Fruit fly (Drosophila melanogaster) whole organism, prepupa: Measurements from ENCODE around the gene Cf2.

Experiments used
- CG10669 ChIP-seq: fragments of 200-800 bp; sonication (Bioruptor generic); optimal IDR thresholded peaks from 3 replicates; lab custom pipeline; 2018; ENCODE audit warnings: missing biosample characterization, mild to moderate bottlenecking, missing genetic modification characterization, moderate library complexity
- CG11294 ChIP-seq: fragments of 200-800 bp; sonication (Bioruptor generic); IDR thresholded peaks from 2 replicates; pipeline ENCODE4 v1.3.6; 2022; ENCODE audit warnings: missing biosample characterization, missing genetic modification characterization
- CG11762 ChIP-seq: fragments of 200-800 bp; sonication (Bioruptor generic); optimal IDR thresholded peaks from 3 replicates; lab custom pipeline; 2016; ENCODE audit warnings: missing biosample characterization, missing genetic modification characterization; ENCODE audit not compliant: insufficient read depth
- CG11902 ChIP-seq: fragments of 200-800 bp; sonication (Bioruptor generic); optimal IDR thresholded peaks from 3 replicates; lab custom pipeline; 2016; ENCODE audit warnings: missing biosample characterization, missing genetic modification characterization
- CG15336 ChIP-seq: fragments of 200-800 bp; sonication (Bioruptor generic); IDR thresholded peaks from 2 replicates; pipeline ENCODE4 v1.3.6; 2022; ENCODE audit warnings: missing biosample characterization, missing genetic modification characterization
- CG3032 ChIP-seq: fragments of 200-800 bp; optimal IDR thresholded peaks from 2 replicates; lab custom pipeline; 2019; ENCODE audit warnings: missing biosample characterization, mild to moderate bottlenecking, missing genetic modification characterization, moderate library complexity
- CG31627 ChIP-seq: fragments of 200-800 bp; sonication (Bioruptor generic); optimal IDR thresholded peaks from 3 replicates; lab custom pipeline; 2016; ENCODE audit warnings: missing biosample characterization, missing genetic modification characterization
- CG34406 ChIP-seq: fragments of 200-800 bp; sonication (Bioruptor generic); optimal IDR thresholded peaks from 3 replicates; lab custom pipeline; 2016; ENCODE audit warnings: missing biosample characterization, missing genetic modification characterization
- CG6163 ChIP-seq: fragments of 200-800 bp; sonication (Bioruptor generic); IDR thresholded peaks from 3 replicates; pipeline ENCODE4 v1.3.6; 2022; ENCODE audit warnings: missing biosample characterization, missing genetic modification characterization
- CG6276 ChIP-seq: fragments of 200-800 bp; sonication (Bioruptor generic); optimal IDR thresholded peaks from 2 replicates; lab custom pipeline; 2017; ENCODE audit warnings: missing biosample characterization, mild to moderate bottlenecking, missing genetic modification characterization
- CG6792 ChIP-seq: fragments of 200-800 bp; sonication (Bioruptor generic); optimal IDR thresholded peaks from 3 replicates; lab custom pipeline; 2016; ENCODE audit warnings: missing biosample characterization, missing genetic modification characterization
- CG6808 ChIP-seq: fragments of 200-800 bp; sonication (Bioruptor generic); optimal IDR thresholded peaks from 3 replicates; lab custom pipeline; 2017; ENCODE audit warnings: missing biosample characterization, missing genetic modification characterization, mild to moderate bottlenecking, moderate library complexity, missing genetic modification reagents
- CG7368 ChIP-seq: fragments of 200-800 bp; sonication (Bioruptor generic); optimal IDR thresholded peaks from 3 replicates; lab custom pipeline; 2016; ENCODE audit warnings: missing biosample characterization, missing genetic modification characterization
- CG8119 ChIP-seq: fragments of 200-800 bp; sonication (Bioruptor generic); IDR thresholded peaks from 3 replicates; pipeline ENCODE4 v1.3.6; 2022; ENCODE audit warnings: missing biosample characterization, missing genetic modification characterization
- CG8319 ChIP-seq: fragments of 200-800 bp; sonication (Bioruptor generic); optimal IDR thresholded peaks from 3 replicates; lab custom pipeline; 2016; ENCODE audit warnings: missing biosample characterization, missing genetic modification characterization
- CG8632 ChIP-seq: fragments of 200-800 bp; sonication (Bioruptor generic); optimal IDR thresholded peaks from 3 replicates; lab custom pipeline; 2016; ENCODE audit warnings: missing biosample characterization, missing genetic modification characterization
- CG9139 ChIP-seq: fragments of 200-800 bp; sonication (Bioruptor generic); optimal IDR thresholded peaks from 3 replicates; lab custom pipeline; 2017; ENCODE audit warnings: missing biosample characterization, mild to moderate bottlenecking, missing genetic modification characterization
- Eip75B ChIP-seq: fragments of 200-800 bp; sonication (Bioruptor generic); optimal IDR thresholded peaks from 3 replicates; lab custom pipeline; 2016; ENCODE audit warnings: missing biosample characterization, missing genetic modification characterization
- Ets96B ChIP-seq: fragments of 200-800 bp; optimal IDR thresholded peaks from 2 replicates; lab custom pipeline; 2019; ENCODE audit warnings: missing biosample characterization, mild to moderate bottlenecking, missing genetic modification characterization, moderate library complexity
- Gug ChIP-seq: fragments of 200-800 bp; sonication (Bioruptor generic); IDR thresholded peaks from 2 replicates; pipeline ENCODE4 v1.3.6; 2022; ENCODE audit warnings: missing biosample characterization, missing genetic modification characterization
- Hr38 ChIP-seq: sonication (Bioruptor generic); optimal IDR thresholded peaks from 2 replicates; lab custom pipeline; 2016; ENCODE audit warnings: missing biosample characterization, missing genetic modification characterization
- Hr39 ChIP-seq: fragments of 200-800 bp; sonication (Bioruptor generic); optimal IDR thresholded peaks from 2 replicates; lab custom pipeline; 2016; ENCODE audit warnings: missing biosample characterization, missing genetic modification characterization
- Met ChIP-seq: fragments of 200-800 bp; sonication (Bioruptor generic); optimal IDR thresholded peaks from 3 replicates; lab custom pipeline; 2016; ENCODE audit warnings: missing biosample characterization, missing genetic modification characterization
- Smox ChIP-seq: fragments of 200-800 bp; sonication (Bioruptor generic); optimal IDR thresholded peaks from 3 replicates; lab custom pipeline; 2016; ENCODE audit warnings: missing biosample characterization, missing genetic modification characterization
- Sox102F ChIP-seq: fragments of 200-800 bp; sonication (Bioruptor generic); optimal IDR thresholded peaks from 2 replicates; lab custom pipeline; 2016; ENCODE audit warnings: missing biosample characterization, mild to moderate bottlenecking, missing genetic modification characterization
- Sox14 ChIP-seq: fragments of 200-800 bp; sonication (Bioruptor generic); optimal IDR thresholded peaks from 3 replicates; lab custom pipeline; 2016; ENCODE audit warnings: missing biosample characterization, missing genetic modification characterization
- Sox15 ChIP-seq: fragments of 200-800 bp; sonication (Bioruptor generic); optimal IDR thresholded peaks from 3 replicates; lab custom pipeline; 2016; ENCODE audit warnings: missing biosample characterization, missing genetic modification characterization
- achi ChIP-seq: fragments of 200-800 bp; sonication (Bioruptor generic); optimal IDR thresholded peaks from 3 replicates; lab custom pipeline; 2016; ENCODE audit warnings: missing biosample characterization, missing genetic modification characterization
- cyc ChIP-seq: fragments of 200-800 bp; sonication (Bioruptor generic); optimal IDR thresholded peaks from 3 replicates; lab custom pipeline; 2016; ENCODE audit warnings: missing biosample characterization, missing genetic modification characterization
- eg ChIP-seq: fragments of 200-800 bp; sonication (Bioruptor generic); IDR thresholded peaks from 3 replicates; pipeline ENCODE4 v1.3.6; 2022; ENCODE audit warnings: missing biosample characterization, missing genetic modification characterization
- esn ChIP-seq: fragments of 200-800 bp; sonication (Bioruptor generic); optimal IDR thresholded peaks from 2 replicates; lab custom pipeline; 2016; ENCODE audit warnings: missing biosample characterization, mild to moderate bottlenecking, missing genetic modification characterization, moderate library complexity
- fkh ChIP-seq: fragments of 200-800 bp; sonication (Bioruptor generic); optimal IDR thresholded peaks from 3 replicates; lab custom pipeline; 2017; ENCODE audit warnings: missing biosample characterization, mild to moderate bottlenecking, missing genetic modification characterization, moderate library complexity
- lz ChIP-seq: fragments of 200-800 bp; sonication (Bioruptor generic); optimal IDR thresholded peaks from 3 replicates; lab custom pipeline; 2016; ENCODE audit warnings: missing biosample characterization, missing genetic modification characterization
- net ChIP-seq: fragments of 200-800 bp; sonication (Bioruptor generic); optimal IDR thresholded peaks from 3 replicates; lab custom pipeline; 2016; ENCODE audit warnings: missing biosample characterization, missing genetic modification characterization
- salr ChIP-seq, 2 experiments: fragments of 200-800 bp; sonication (Bioruptor generic); optimal IDR thresholded peaks; 3 replicates each; lab custom pipeline; 2016 to 2018; ENCODE audit warnings: missing biosample characterization in 2 of 2, missing genetic modification characterization in 2 of 2, mild to moderate bottlenecking in 1 of 2
- spab ChIP-seq: fragments of 200-800 bp; sonication (Bioruptor generic); optimal IDR thresholded peaks from 2 replicates; lab custom pipeline; 2017; ENCODE audit warnings: missing biosample characterization, mild to moderate bottlenecking, missing genetic modification characterization, missing genetic modification reagents
- ss ChIP-seq, 2 experiments: fragments of 200-800 bp; sonication (Bioruptor generic); optimal IDR thresholded peaks; 2 replicates in 1 of 2; 3 replicates in 1 of 2; lab custom pipeline; 2017 to 2018; ENCODE audit warnings: mild to moderate bottlenecking in 2 of 2, missing biosample characterization in 2 of 2, missing genetic modification characterization in 2 of 2, moderate library complexity in 1 of 2
- svp ChIP-seq: fragments of 200-800 bp; sonication (Bioruptor generic); peaks from one replicate; lab custom pipeline; 2016; ENCODE audit warnings: missing biosample characterization, missing genetic modification characterization
- vri ChIP-seq: fragments of 200-800 bp; sonication (Bioruptor generic); optimal IDR thresholded peaks from 3 replicates; lab custom pipeline; 2016; ENCODE audit warnings: missing biosample characterization, mild to moderate bottlenecking, missing genetic modification characterization

Gene Cf2

DNA sequence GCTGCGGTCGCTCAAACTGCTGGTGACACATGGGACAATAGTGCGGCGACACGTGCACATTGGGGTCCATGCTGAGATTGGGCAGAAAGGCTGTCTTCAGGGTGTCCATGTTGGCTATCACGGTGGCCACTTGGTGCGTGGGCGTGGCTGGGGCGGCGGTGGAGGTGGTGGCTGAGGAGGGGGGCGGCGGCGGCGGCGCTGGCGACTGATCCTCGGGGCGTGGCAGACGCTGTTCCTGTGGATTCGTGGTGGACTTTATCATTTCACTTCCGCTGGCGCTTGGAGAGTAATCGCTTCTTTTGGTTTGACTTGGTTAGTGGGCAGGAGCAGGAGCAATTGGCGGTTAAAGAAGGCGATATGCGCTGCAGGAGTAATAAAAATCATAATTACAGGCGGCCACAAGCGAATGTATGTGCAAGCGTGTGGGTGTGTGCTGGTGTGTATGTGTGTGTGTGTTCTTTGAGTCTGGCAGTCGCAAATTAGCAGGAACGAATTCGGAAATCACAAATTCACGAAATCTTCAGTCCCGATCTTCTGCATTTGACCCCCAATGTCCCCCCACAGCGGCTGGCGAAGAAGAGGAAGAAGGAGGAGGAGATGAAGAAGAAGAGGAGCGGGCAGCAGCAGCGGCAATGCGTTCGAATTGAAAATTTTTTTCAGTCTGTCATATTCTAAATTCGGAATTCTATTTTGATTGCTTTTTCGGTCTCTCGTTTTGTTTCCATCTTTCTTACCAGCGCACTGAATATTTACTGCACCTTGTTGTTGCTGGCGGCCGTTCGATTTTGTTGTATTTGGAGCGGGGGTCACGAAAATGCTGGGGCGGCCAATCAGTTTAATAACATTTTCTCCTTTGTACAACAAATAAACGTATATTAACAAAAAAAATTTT lies 530 bp downstream of the Cf2 start:
- no peak for TF ChIP-seq net (GFP tag; lab: Kevin White, UChicago)
- no peak for TF ChIP-seq CG11902 (GFP tag; lab: Kevin White, UChicago)
- no peak for TF ChIP-seq CG6276
- TF ChIP-seq CG8119 (GFP tag; lab: Robert Waterston, UW): no peak
- TF ChIP-seq CG6163 (GFP tag; lab: Robert Waterston, UW): 0 out of 3 replicates have a peak, but pooled peaks have one; percentile 29
- TF ChIP-seq CG9139 (GFP tag; lab: Kevin White, UChicago): no peak
- no peak for TF ChIP-seq achi (GFP tag; lab: Kevin White, UChicago)
- TF ChIP-seq vri: no peak
- no peak for TF ChIP-seq CG11762 (GFP tag; lab: Kevin White, UChicago)
- no peak for TF ChIP-seq CG11294 (GFP tag; lab: Robert Waterston, UW)
- TF ChIP-seq Hr38 (GFP tag; lab: Kevin White, UChicago): no peak
- no peak for TF ChIP-seq Met (GFP tag; lab: Kevin White, UChicago)
- TF ChIP-seq CG8632: no peak
- TF ChIP-seq cyc (GFP tag; lab: Kevin White, UChicago): no peak
- no peak for TF ChIP-seq CG3032 (tag; lab: Kevin White, UChicago)
- no peak for TF ChIP-seq Sox15 (GFP tag; lab: Kevin White, UChicago)
- no peak for TF ChIP-seq Smox (GFP tag; lab: Kevin White, UChicago)
- no peak for TF ChIP-seq CG34406 (GFP tag; lab: Kevin White, UChicago)
- 0 out of 3 replicates have a peak, but pooled peaks have one; percentile 25 for TF ChIP-seq eg (GFP tag; lab: Robert Waterston, UW)
- TF ChIP-seq fkh (GFP tag; lab: Kevin White, UChicago): no peak
- TF ChIP-seq Sox14 (GFP tag; lab: Kevin White, UChicago): no peak
- peak; percentile 94 for TF ChIP-seq svp (GFP tag; lab: Kevin White, UChicago)
- TF ChIP-seq Hr39: no peak
- TF ChIP-seq CG10669 (GFP tag; lab: Kevin White, UChicago): no peak
- no peak for TF ChIP-seq Eip75B (GFP tag; lab: Kevin White, UChicago)
- peak in 1 of 2 experiments; percentile 26 for TF ChIP-seq salr (GFP tag; optimal IDR thresholded peaks at IDR 0.05; lab: Kevin White, UChicago)
- no peak for TF ChIP-seq Gug (GFP tag; lab: Robert Waterston, UW)
- TF ChIP-seq CG31627 (GFP tag; lab: Kevin White, UChicago): no peak

dm6 chr2L:4868383-4868782 lies 14.5 kb downstream of the Cf2 start:
- no peak for TF ChIP-seq CG7368 (GFP tag; lab: Kevin White, UChicago)
- TF ChIP-seq esn: no peak
- no peak for TF ChIP-seq CG11902 (GFP tag; lab: Kevin White, UChicago)
- no peak for TF ChIP-seq CG6792 (GFP tag; lab: Kevin White, UChicago)
- TF ChIP-seq Ets96B (tag; lab: Kevin White, UChicago): no peak
- TF ChIP-seq lz: no peak
- TF ChIP-seq CG8632: no peak
- no peak for TF ChIP-seq Sox102F (GFP tag; lab: Kevin White, UChicago)

DNA sequence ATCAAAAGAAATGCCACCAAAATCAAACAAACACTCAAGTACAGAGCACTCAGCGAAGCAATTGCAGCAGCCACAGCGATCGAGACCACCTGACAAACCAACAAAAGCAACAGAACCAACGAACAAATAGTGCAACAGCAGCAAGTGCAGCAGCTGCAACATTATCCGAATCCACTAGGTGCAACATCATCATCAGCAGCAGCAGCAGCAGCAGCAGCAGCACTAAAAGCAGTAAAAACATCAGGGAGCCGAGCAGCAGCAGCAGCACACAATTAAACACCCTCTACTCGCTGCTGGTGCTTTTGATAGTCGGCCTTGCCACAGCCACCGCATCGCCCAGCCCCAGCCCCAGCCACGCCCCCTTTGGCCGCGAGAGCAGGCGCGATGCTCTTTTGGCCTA lies 17.5 kb downstream of the Cf2 start:
- TF ChIP-seq ss (GFP tag; optimal IDR thresholded peaks at IDR 0.05; lab: Kevin White, UChicago) (no peak), Hr39 (no peak), net (GFP tag; lab: Kevin White, UChicago) (no peak), achi (GFP tag; lab: Kevin White, UChicago) (no peak), spab (no peak), CG6808 (GFP tag; lab: Kevin White, UChicago) (no peak), CG8319 (GFP tag; lab: Kevin White, UChicago) (no peak), CG9139 (GFP tag; lab: Kevin White, UChicago) (no peak), esn (no peak), eg (GFP tag; lab: Robert Waterston, UW) (no peak), CG15336 (GFP tag; lab: Robert Waterston, UW) (no peak)
